Fruit fly (Drosophila melanogaster): ENCODE measurements around the gene Gba1b.
A peak's percentile ranks its signal among the peaks of the same experiment; 100 is the strongest.

The Gba1b gene

DNA sequence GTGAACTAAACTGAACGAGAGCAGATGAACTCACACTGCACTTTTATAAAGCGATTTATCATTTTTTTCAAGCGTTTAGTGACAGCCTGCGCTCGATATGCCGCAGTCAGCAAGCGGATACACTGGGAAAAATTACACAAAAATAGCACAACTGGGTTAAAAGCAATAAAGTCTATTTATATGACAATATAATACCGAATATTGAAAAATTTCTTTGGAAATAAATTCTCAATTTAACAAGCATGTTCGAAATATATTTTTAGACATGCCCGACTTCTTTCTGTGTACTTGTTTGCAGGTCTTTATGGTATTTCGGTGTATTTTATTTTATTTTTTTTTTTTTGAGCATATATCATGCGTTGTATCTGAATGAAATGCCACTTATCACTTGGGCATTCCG, 9.3 kb downstream of the Gba1b start (continued):
- TF ChIP-seq CG13775 (GFP tag; optimal IDR thresholded peaks at IDR 0.05) (peak; percentile 46), CG15479 (GFP tag; optimal IDR thresholded peaks at IDR 0.05) (no peak), CG2875 (GFP tag; optimal IDR thresholded peaks at IDR 0.05) (peak; percentile 55), salm (tag; optimal IDR thresholded peaks at IDR 0.05) (peak; percentile 56), B-H1 (GFP tag; IDR thresholded peaks at IDR 0.05) (no peak; the same call in 2 of the 3 replicates), Dll (GFP tag; IDR thresholded peaks at IDR 0.05; ENCODE audit: partially characterized antibody) (no peak), CG10209 (GFP tag; optimal IDR thresholded peaks at IDR 0.05) (peak; percentile 57), CG17186 (GFP tag; optimal IDR thresholded peaks at IDR 0.05) (no peak), Jarid2 (GFP tag; optimal IDR thresholded peaks at IDR 0.05) (no peak), HHEX (GFP tag; optimal IDR thresholded peaks at IDR 0.05) (peak; percentile 43), Ssrp (tag; optimal IDR thresholded peaks at IDR 0.05) (peak; percentile 71), cas (GFP tag; IDR thresholded peaks at IDR 0.05) (no peak), zf30C (GFP tag; optimal IDR thresholded peaks at IDR 0.05) (peak; percentile 55), amos (GFP tag; IDR thresholded peaks at IDR 0.05; ENCODE audit: partially characterized antibody) (no peak), CG32767 (GFP tag; IDR thresholded peaks at IDR 0.05) (0 out of 2 replicates have a peak, but pooled peaks have one; percentile 26), ash1 (GFP tag; optimal IDR thresholded peaks at IDR 0.05) (no peak), pb (GFP tag; optimal IDR thresholded peaks at IDR 0.05) (peak; percentile 11), lab (GFP tag; optimal IDR thresholded peaks at IDR 0.05) (peak; percentile 64), CG17328 (GFP tag; IDR thresholded peaks at IDR 0.05) (peak; percentile 70), gt (GFP tag; IDR thresholded peaks at IDR 0.05) (0 out of 2 replicates have a peak, but pooled peaks have one; percentile 21), CG34422 (GFP tag; IDR thresholded peaks at IDR 0.05) (peak; percentile 60), vnd (GFP tag; IDR thresholded peaks at IDR 0.05; ENCODE audit: partially characterized antibody) (no peak), CG11398 (GFP tag; optimal IDR thresholded peaks at IDR 0.05) (no peak), CG6683 (GFP tag; optimal IDR thresholded peaks at IDR 0.05) (no peak), CG7928 (GFP tag; optimal IDR thresholded peaks at IDR 0.05) (no peak), CG7556 (GFP tag; optimal IDR thresholded peaks at IDR 0.05) (peak; percentile 45), CG12155 (GFP tag; optimal IDR thresholded peaks at IDR 0.05) (peak; percentile 50), CG14014 (GFP tag; IDR thresholded peaks at IDR 0.05) (peak; percentile 63), dmrt99B (tag; optimal IDR thresholded peaks at IDR 0.05) (peak; percentile 81), Atf-2 (GFP tag; optimal IDR thresholded peaks at IDR 0.05) (peak; percentile 50), CG14860 (GFP tag; IDR thresholded peaks at IDR 0.05; ENCODE audit: partially characterized antibody) (no peak), CG34224 (GFP tag; IDR thresholded peaks at IDR 0.05; ENCODE audit: partially characterized antibody) (no peak), ewg (GFP tag; optimal IDR thresholded peaks at IDR 0.05) (peak; percentile 36), run (tag; optimal IDR thresholded peaks at IDR 0.05) (peak; percentile 1), CG5245 (GFP tag; optimal IDR thresholded peaks at IDR 0.05) (peak; percentile 59), tup (GFP tag; optimal IDR thresholded peaks at IDR 0.05) (no peak), btn (GFP tag; optimal IDR thresholded peaks at IDR 0.05) (peak; percentile 26), sim (GFP tag; IDR thresholded peaks at IDR 0.05) (no peak), bsh (GFP tag; optimal IDR thresholded peaks at IDR 0.05) (peak in 1 of 2 experiments; percentile 82), YL-1 (GFP tag; optimal IDR thresholded peaks at IDR 0.05) (no peak), Mrtf (GFP tag; IDR thresholded peaks at IDR 0.05) (peak; percentile 56; the same call in 1 of the 3 replicates), pros (GFP tag; optimal IDR thresholded peaks at IDR 0.05) (no peak), CG16779 (GFP tag; IDR thresholded peaks at IDR 0.05) (no peak), Rfx (GFP tag; IDR thresholded peaks at IDR 0.05) (peak; percentile 33; the same call in 1 of the 2 replicates), sima (GFP tag; optimal IDR thresholded peaks at IDR 0.05) (no peak), hkb (optimal IDR thresholded peaks at IDR 0.05) (no peak), hkb (GFP tag; IDR thresholded peaks at IDR 0.05) (peak; percentile 63), fru (optimal IDR thresholded peaks at IDR 0.05) (no peak), en (GFP tag; optimal IDR thresholded peaks at IDR 0.05) (no peak), CG13894 (tag; optimal IDR thresholded peaks at IDR 0.05) (no peak)
